Worm (Caenorhabditis elegans): ENCODE results near the gene T13A10.2.

- no peak for TF ChIP-seq R02D3.7 (tag; optimal IDR thresholded peaks at IDR 0.05)
- TF ChIP-seq nhr-12 (tag; optimal IDR thresholded peaks at IDR 0.05), result no peak
- TF ChIP-seq fos-1 (tag; optimal IDR thresholded peaks at IDR 0.05), result no peak
- no peak for TF ChIP-seq lin-39 (tag; optimal IDR thresholded peaks at IDR 0.05)
Measured at ce11 chrIV:6213403-6213802, 39.7 kb upstream of the T13A10.2 start, which contains the start of gene C49A9.5.

Measured in whole organism, L2 larva.